Fruit fly (Drosophila melanogaster) whole organism, adult: ENCODE measurements around the gene Tsp2A.

Source experiments
- Crg-1 ChIP-seq: fragments of 200-800 bp; sonication (Bioruptor generic); optimal IDR thresholded peaks from 2 replicates; lab custom pipeline; 2016; ENCODE audit warnings: missing biosample characterization, missing genetic modification characterization
- cic ChIP-seq: fragments of 200-800 bp; sonication (Bioruptor generic); optimal IDR thresholded peaks from 2 replicates; lab custom pipeline; 2017; ENCODE audit warnings: missing biosample characterization, mild to moderate bottlenecking, missing genetic modification characterization, moderate library complexity
- ovo ChIP-seq: fragments of 200-800 bp; sonication (Bioruptor generic); optimal IDR thresholded peaks from 2 replicates; lab custom pipeline; 2016; ENCODE audit warnings: missing biosample characterization, missing genetic modification characterization
- pad ChIP-seq: fragments of 200-800 bp; sonication (Bioruptor generic); optimal IDR thresholded peaks from 3 replicates; lab custom pipeline; 2017; ENCODE audit warnings: missing biosample characterization, missing genetic modification characterization, mild to moderate bottlenecking, moderate library complexity, missing genetic modification reagents

DNA sequence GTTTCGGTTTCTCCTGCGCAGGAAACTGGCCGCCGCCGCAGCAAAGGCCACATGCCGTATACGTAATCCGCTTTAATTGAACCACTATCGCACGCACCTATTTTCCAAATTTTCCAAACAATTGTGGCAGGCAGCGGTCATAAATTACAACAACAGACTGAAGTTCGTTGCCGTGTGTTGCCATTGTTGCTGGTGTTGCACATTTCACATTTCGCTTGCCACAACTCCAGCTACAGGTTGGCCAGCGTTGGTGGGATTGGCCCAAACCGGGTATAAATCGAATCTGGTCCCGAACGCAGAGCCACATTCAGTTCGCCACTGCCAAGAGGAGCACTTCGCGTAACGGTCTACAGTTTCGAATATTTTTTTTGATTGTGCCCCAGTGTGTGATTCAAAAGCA, 22.6 kb downstream of the Tsp2A start, which contains the start of gene CG14770:
- TF ChIP-seq pad (GFP tag; lab: Kevin White, UChicago): no peak
- TF ChIP-seq Crg-1 (GFP tag; lab: Kevin White, UChicago): no peak
- no peak for TF ChIP-seq ovo
- no peak for TF ChIP-seq cic (GFP tag; lab: Kevin White, UChicago)
